Fruit fly (Drosophila melanogaster) whole organism, embryonic: ENCODE measurements around the gene ldbr.
A peak's percentile ranks its signal among the peaks of the same experiment; 100 is the strongest.

Experiments used
- Abd-B ChIP-seq: fragments of 200-800 bp; sonication (Bioruptor generic); optimal IDR thresholded peaks from 2 replicates; lab custom pipeline; 2018; ENCODE audit warnings: missing biosample characterization, mild to moderate bottlenecking, missing genetic modification characterization, moderate library complexity
- Atf-2 ChIP-seq: fragments of 200-800 bp; sonication (Bioruptor generic); optimal IDR thresholded peaks from 2 replicates; lab custom pipeline; 2016; ENCODE audit warnings: missing biosample characterization, missing genetic modification characterization
- C15 ChIP-seq: fragments of 200-800 bp; sonication (Bioruptor generic); IDR thresholded peaks from 3 replicates; pipeline ENCODE4 v1.3.6; 2022; ENCODE audit warnings: missing biosample characterization, missing genetic modification characterization
- CG12104 ChIP-seq: fragments of 200-800 bp; sonication (Bioruptor generic); optimal IDR thresholded peaks from 3 replicates; lab custom pipeline; 2016; ENCODE audit warnings: missing biosample characterization, missing genetic modification characterization
- CG12155 ChIP-seq: fragments of 200-800 bp; sonication (Bioruptor generic); optimal IDR thresholded peaks from 3 replicates; lab custom pipeline; 2016; ENCODE audit warnings: missing biosample characterization, missing genetic modification characterization
- CG12236 ChIP-seq: fragments of 200-800 bp; sonication (Bioruptor generic); optimal IDR thresholded peaks from 2 replicates; lab custom pipeline; 2016; ENCODE audit warnings: missing biosample characterization, missing genetic modification characterization
- CG13287 ChIP-seq: fragments of 200-800 bp; sonication (Bioruptor generic); IDR thresholded peaks from 2 replicates; pipeline ENCODE4 v1.3.6; 2022; ENCODE audit warnings: missing biosample characterization, missing genetic modification characterization; ENCODE audit not compliant: partially characterized antibody
- CG13775 ChIP-seq: fragments of 200-800 bp; sonication (Bioruptor generic); optimal IDR thresholded peaks from 3 replicates; lab custom pipeline; 2017; ENCODE audit warnings: missing biosample characterization, mild to moderate bottlenecking, missing genetic modification characterization
- CG15073 ChIP-seq: fragments of 200-800 bp; sonication (Bioruptor generic); optimal IDR thresholded peaks from 2 replicates; lab custom pipeline; 2016; ENCODE audit warnings: missing biosample characterization, missing genetic modification characterization
- CG1529 ChIP-seq: fragments of 200-800 bp; sonication (Bioruptor generic); optimal IDR thresholded peaks from 3 replicates; lab custom pipeline; 2018; ENCODE audit warnings: missing biosample characterization, missing genetic modification characterization
- CG31388 ChIP-seq: fragments of 200-800 bp; sonication (Bioruptor generic); optimal IDR thresholded peaks from 2 replicates; lab custom pipeline; 2016; ENCODE audit warnings: missing biosample characterization, missing genetic modification characterization
- CG34422 ChIP-seq: fragments of 200-800 bp; sonication (Bioruptor generic); IDR thresholded peaks from 3 replicates; pipeline ENCODE4 v1.3.6; 2022; ENCODE audit warnings: missing biosample characterization, missing genetic modification characterization
- CG42726 ChIP-seq: fragments of 200-800 bp; sonication (Bioruptor generic); IDR thresholded peaks from 2 replicates; pipeline ENCODE4 v1.3.6; 2022; ENCODE audit warnings: missing biosample characterization, missing genetic modification characterization; ENCODE audit not compliant: partially characterized antibody
- CG4360 ChIP-seq: fragments of 200-800 bp; sonication (Bioruptor generic); IDR thresholded peaks from 2 replicates; pipeline ENCODE4 v1.3.6; 2022; ENCODE audit warnings: missing biosample characterization, missing genetic modification characterization
- CG4854 ChIP-seq: fragments of 200-800 bp; sonication (Bioruptor generic); optimal IDR thresholded peaks from 2 replicates; lab custom pipeline; 2016; ENCODE audit warnings: missing biosample characterization, missing genetic modification characterization, inconsistent platforms
- CG6254 ChIP-seq: fragments of 200-800 bp; sonication (Bioruptor generic); optimal IDR thresholded peaks from 3 replicates; lab custom pipeline; 2017; ENCODE audit warnings: mild to moderate bottlenecking, missing biosample characterization, missing genetic modification reagents, missing genetic modification characterization
- CG7987 ChIP-seq: fragments of 200-800 bp; sonication (Bioruptor generic); optimal IDR thresholded peaks from 2 replicates; lab custom pipeline; 2018; ENCODE audit warnings: missing biosample characterization, mild to moderate bottlenecking, missing genetic modification characterization, moderate library complexity
- CkIIα-i1 ChIP-seq: fragments of 200-800 bp; sonication (Bioruptor generic); IDR thresholded peaks from 2 replicates; pipeline ENCODE4 v1.3.6; 2022; ENCODE audit warnings: missing biosample characterization, missing genetic modification characterization
- Dad ChIP-seq: fragments of 200-800 bp; sonication (Bioruptor generic); optimal IDR thresholded peaks from 3 replicates; lab custom pipeline; 2016; ENCODE audit warnings: missing biosample characterization, missing genetic modification characterization
- Dp ChIP-seq: fragments of 200-800 bp; sonication (Bioruptor generic); optimal IDR thresholded peaks from 2 replicates; lab custom pipeline; 2018; ENCODE audit warnings: missing biosample characterization, mild to moderate bottlenecking, missing genetic modification characterization, moderate library complexity
- Drgx ChIP-seq: fragments of 200-800 bp; sonication (Bioruptor generic); IDR thresholded peaks from 2 replicates; pipeline ENCODE4 v1.3.6; 2022; ENCODE audit warnings: missing biosample characterization, missing genetic modification characterization
- Fer1 ChIP-seq: fragments of 200-800 bp; sonication (Bioruptor generic); optimal IDR thresholded peaks from 2 replicates; lab custom pipeline; 2017; ENCODE audit warnings: missing biosample characterization, mild to moderate bottlenecking, missing genetic modification characterization
- Fer3 ChIP-seq: fragments of 200-800 bp; sonication (Bioruptor generic); optimal IDR thresholded peaks from 2 replicates; lab custom pipeline; 2018; ENCODE audit warnings: missing biosample characterization, mild to moderate bottlenecking, missing genetic modification characterization, moderate library complexity
- Hey ChIP-seq: fragments of 200-800 bp; sonication (Bioruptor generic); optimal IDR thresholded peaks from 3 replicates; lab custom pipeline; 2018; ENCODE audit warnings: missing biosample characterization, mild to moderate bottlenecking, missing genetic modification characterization
- Hsf ChIP-seq: fragments of 200-800 bp; sonication (Bioruptor generic); optimal IDR thresholded peaks from 3 replicates; lab custom pipeline; 2016; ENCODE audit warnings: missing biosample characterization, missing genetic modification characterization
- Lim3 ChIP-seq: fragments of 200-800 bp; sonication (Bioruptor generic); IDR thresholded peaks from 2 replicates; pipeline ENCODE4 v1.3.6; 2022; ENCODE audit warnings: missing biosample characterization, missing genetic modification characterization
- Lpt ChIP-seq: fragments of >200 bp; optimal IDR thresholded peaks from 2 replicates; lab custom pipeline; 2018; ENCODE audit warnings: missing biosample characterization, missing genetic modification characterization
- MBD-R2 ChIP-seq: fragments of 200-800 bp; sonication (Bioruptor generic); IDR thresholded peaks from 2 replicates; pipeline ENCODE4 v1.3.6; 2022; ENCODE audit warnings: missing biosample characterization, missing genetic modification characterization
- MESR4 ChIP-seq: fragments of 200-800 bp; sonication (Bioruptor generic); optimal IDR thresholded peaks from 2 replicates; lab custom pipeline; 2018; ENCODE audit warnings: missing biosample characterization, mild to moderate bottlenecking, missing genetic modification characterization, moderate library complexity
- Meics ChIP-seq: fragments of 200-800 bp; sonication (Bioruptor generic); optimal IDR thresholded peaks from 2 replicates; lab custom pipeline; 2017; ENCODE audit warnings: missing biosample characterization, mild to moderate bottlenecking, missing genetic modification characterization
- Optix ChIP-seq: fragments of 200-800 bp; sonication (Bioruptor generic); IDR thresholded peaks from 3 replicates; pipeline ENCODE4 v1.3.6; 2022; ENCODE audit warnings: missing biosample characterization, missing genetic modification characterization
- Side ChIP-seq: fragments of 200-800 bp; sonication (Bioruptor generic); optimal IDR thresholded peaks from 2 replicates; lab custom pipeline; 2016; ENCODE audit warnings: missing biosample characterization, missing genetic modification characterization
- Usf ChIP-seq: fragments of 200-800 bp; sonication (Bioruptor generic); optimal IDR thresholded peaks from 2 replicates; lab custom pipeline; 2017; ENCODE audit warnings: missing genotype, missing biosample characterization, missing genetic modification characterization
- az2 ChIP-seq: fragments of 200-800 bp; sonication (Bioruptor generic); optimal IDR thresholded peaks from 3 replicates; lab custom pipeline; 2016; ENCODE audit warnings: missing biosample characterization, missing genetic modification characterization
- dmrt99B ChIP-seq: fragments of 200-800 bp; sonication (Bioruptor generic); optimal IDR thresholded peaks from 2 replicates; lab custom pipeline; 2018; ENCODE audit warnings: missing biosample characterization, mild to moderate bottlenecking, missing genetic modification characterization, moderate library complexity
- ems ChIP-seq: fragments of 200-800 bp; sonication (Bioruptor generic); optimal IDR thresholded peaks from 3 replicates; lab custom pipeline; 2016; ENCODE audit warnings: missing biosample characterization, missing genetic modification characterization
- eve ChIP-seq, 2 experiments: fragments of >200 bp; optimal IDR thresholded peaks; 2 replicates each; lab custom pipeline; 2017; ENCODE audit warnings: missing biosample characterization in 2 of 2, missing genetic modification characterization in 2 of 2
- fd96Cb ChIP-seq: fragments of 200-800 bp; sonication (Bioruptor generic); optimal IDR thresholded peaks from 2 replicates; lab custom pipeline; 2018; ENCODE audit warnings: missing biosample characterization, mild to moderate bottlenecking, missing genetic modification characterization, moderate library complexity
- gce ChIP-seq: fragments of 200-800 bp; sonication (Bioruptor generic); IDR thresholded peaks from 3 replicates; pipeline ENCODE4 v1.3.6; 2022; ENCODE audit warnings: missing biosample characterization, missing genetic modification characterization
- gsb ChIP-seq: fragments of 200-800 bp; sonication (Bioruptor generic); IDR thresholded peaks from 2 replicates; pipeline ENCODE4 v1.3.6; 2022; ENCODE audit warnings: missing biosample characterization, missing genetic modification characterization
- gt ChIP-seq: fragments of 200-800 bp; sonication (Bioruptor generic); IDR thresholded peaks from 2 replicates; pipeline ENCODE4 v1.3.6; 2022; ENCODE audit warnings: missing biosample characterization, missing genetic modification characterization
- hb ChIP-seq: fragments of 200-800 bp; sonication (Bioruptor generic); IDR thresholded peaks from 3 replicates; pipeline ENCODE4 v1.3.6; 2022; ENCODE audit warnings: missing biosample characterization, missing genetic modification characterization; ENCODE audit not compliant: partially characterized antibody
- hkb ChIP-seq, 2 experiments: fragments of 200-800 bp in 1 of 2; fragments of >200 bp in 1 of 2; sonication (Bioruptor generic) in 1 of 2; IDR thresholded peaks in 1 of 2; optimal IDR thresholded peaks in 1 of 2; 2 replicates each; pipeline versions ENCODE4 v1.3.6 to Lab custom; 2017 to 2022; ENCODE audit warnings: missing biosample characterization in 1 of 2, missing genetic modification characterization in 1 of 2
- kay ChIP-seq: fragments of 200-800 bp; sonication (Bioruptor generic); optimal IDR thresholded peaks from 2 replicates; lab custom pipeline; 2016; ENCODE audit warnings: missing biosample characterization, missing genetic modification characterization
- klu ChIP-seq: fragments of 200-800 bp; sonication (Bioruptor generic); IDR thresholded peaks from 2 replicates; pipeline ENCODE4 v1.3.6; 2022; ENCODE audit warnings: missing biosample characterization, missing genetic modification characterization
- nom ChIP-seq: fragments of 200-800 bp; sonication (Bioruptor generic); optimal IDR thresholded peaks from 2 replicates; lab custom pipeline; 2017; ENCODE audit warnings: missing biosample characterization, missing genetic modification characterization, mild to moderate bottlenecking, moderate library complexity, missing genetic modification reagents
- pros ChIP-seq: fragments of 200-800 bp; sonication (Bioruptor generic); optimal IDR thresholded peaks from 3 replicates; lab custom pipeline; 2019; ENCODE audit warnings: missing biosample characterization, mild to moderate bottlenecking, missing genetic modification characterization, moderate library complexity
- sima ChIP-seq: fragments of 200-800 bp; sonication (Bioruptor generic); optimal IDR thresholded peaks from 2 replicates; lab custom pipeline; 2016; ENCODE audit warnings: missing biosample characterization, missing genetic modification characterization
- sr ChIP-seq: fragments of 200-800 bp; sonication (Bioruptor generic); IDR thresholded peaks from 3 replicates; pipeline ENCODE4 v1.3.6; 2022; ENCODE audit warnings: missing biosample characterization, missing genetic modification characterization
- ssp ChIP-seq: fragments of 200-800 bp; sonication (Bioruptor generic); IDR thresholded peaks from 2 replicates; pipeline ENCODE4 v1.3.6; 2022; ENCODE audit warnings: missing biosample characterization, missing genetic modification characterization
- zen2 ChIP-seq: fragments of 200-800 bp; sonication (Bioruptor generic); IDR thresholded peaks from 3 replicates; pipeline ENCODE4 v1.3.6; 2022; ENCODE audit warnings: missing biosample characterization, missing genetic modification characterization; ENCODE audit not compliant: partially characterized antibody

The ldbr gene

dm6 chr3L:8137448-8137906, 15.8 kb downstream of the ldbr start, which contains the start of the genes Setx and mus301 (continued):
- TF ChIP-seq CG12236 (GFP tag; lab: Kevin White, UChicago) (peak; percentile 53), eve (GFP tag; optimal IDR thresholded peaks at IDR 0.05; lab: Kevin White, UChicago) (no peak), CG31388 (peak; percentile 55), pros (GFP tag; lab: Kevin White, UChicago) (no peak), CG12155 (GFP tag; lab: Kevin White, UChicago) (peak; percentile 86), az2 (GFP tag; lab: Kevin White, UChicago) (peak; percentile 77), hb (GFP tag; lab: Robert Waterston, UW) (no peak), Hsf (GFP tag; lab: Kevin White, UChicago) (peak; percentile 89), C15 (0 out of 3 replicates have a peak, but pooled peaks have one; percentile 28), Dad (peak; percentile 80), Side (GFP tag; lab: Kevin White, UChicago) (peak; percentile 62), Hey (tag; lab: Kevin White, UChicago) (no peak), Lim3 (GFP tag; lab: Robert Waterston, UW) (no peak), hkb (optimal IDR thresholded peaks at IDR 0.05; lab: Kevin White, UChicago) (peak; percentile 92), hkb (GFP tag; IDR thresholded peaks at IDR 0.05; lab: Robert Waterston, UW) (peak; percentile 54; the same call in 1 of the 2 replicates), CG4854 (GFP tag; lab: Kevin White, UChicago) (peak; percentile 76), fd96Cb (tag; lab: Kevin White, UChicago) (peak; percentile 66), CG1529 (GFP tag; lab: Kevin White, UChicago) (peak; percentile 21), Meics (GFP tag; lab: Kevin White, UChicago) (peak; percentile 77), gt (no peak), CkIIα-i1 (GFP tag; lab: Robert Waterston, UW) (no peak), MBD-R2 (GFP tag; lab: Robert Waterston, UW) (peak; percentile 96), Abd-B (GFP tag; lab: Kevin White, UChicago) (peak; percentile 89), gce (GFP tag; lab: Robert Waterston, UW) (no peak), CG13775 (GFP tag; lab: Kevin White, UChicago) (peak; percentile 84), Lpt (GFP tag; lab: Kevin White, UChicago) (no peak), dmrt99B (tag; lab: Kevin White, UChicago) (no peak), Optix (GFP tag; lab: Robert Waterston, UW) (0 out of 3 replicates have a peak, but pooled peaks have one; percentile 24), gsb (GFP tag; lab: Robert Waterston, UW) (peak; percentile 59; the same call in 1 of the 2 replicates), CG34422 (GFP tag; lab: Robert Waterston, UW) (peak; percentile 63; the same call in 2 of the 3 replicates), MESR4 (no peak), ssp (peak; percentile 72), CG42726 (GFP tag; lab: Robert Waterston, UW) (no peak), Fer3 (tag; lab: Kevin White, UChicago) (peak; percentile 70), nom (GFP tag; lab: Kevin White, UChicago) (no peak), CG4360 (GFP tag; lab: Robert Waterston, UW) (no peak), CG13287 (GFP tag; lab: Robert Waterston, UW) (peak; percentile 49), sr (GFP tag; lab: Robert Waterston, UW) (no peak), ems (GFP tag; lab: Kevin White, UChicago) (peak; percentile 87), CG6254 (GFP tag; lab: Kevin White, UChicago) (peak; percentile 48), Atf-2 (peak; percentile 74), CG15073 (GFP tag; lab: Kevin White, UChicago) (peak; percentile 20), zen2 (GFP tag; lab: Robert Waterston, UW) (no peak), CG7987 (GFP tag; lab: Kevin White, UChicago) (peak; percentile 61), Fer1 (GFP tag; lab: Kevin White, UChicago) (no peak), sima (GFP tag; lab: Kevin White, UChicago) (peak; percentile 52), Usf (GFP tag; lab: Kevin White, UChicago) (peak; percentile 52), CG12104 (peak; percentile 66), klu (peak; percentile 72), kay (GFP tag; lab: Kevin White, UChicago) (peak; percentile 65), Drgx (no peak), Dp (GFP tag; lab: Kevin White, UChicago) (peak; percentile 85)
